Worm (Caenorhabditis elegans) whole organism, young adult: ENCODE measurements around the gene C14A4.7.

ENCODE experiments used
- T26A5.8 ChIP-seq: sonication (generic microtip); optimal IDR thresholded peaks from 2 replicates; lab custom pipeline; 2016; ENCODE audit warnings: missing genetic modification characterization, missing compliant biosample characterization
- chd-7 ChIP-seq: sonication (generic microtip); optimal IDR thresholded peaks from 2 replicates; lab custom pipeline; 2016; ENCODE audit warnings: mild to moderate bottlenecking, missing genetic modification characterization, moderate library complexity, missing compliant biosample characterization
- hlh-12 ChIP-seq: sonication (generic microtip); optimal IDR thresholded peaks from 2 replicates; lab custom pipeline; 2016; ENCODE audit warnings: missing genetic modification characterization, missing compliant biosample characterization
- lin-40 ChIP-seq: sonication (generic microtip); optimal IDR thresholded peaks from 2 replicates; lab custom pipeline; 2016; ENCODE audit warnings: missing genetic modification characterization, mild to moderate bottlenecking, missing compliant biosample characterization, missing genotype, missing genetic modification reagents
- madf-3 ChIP-seq: fragments of 200-800 bp; sonication (Bioruptor generic); IDR thresholded peaks from 2 replicates; pipeline ENCODE4 v1.3.6; 2022; ENCODE audit warnings: missing genetic modification reagents, missing genetic modification characterization, missing compliant biosample characterization
- unc-62 ChIP-seq: fragments of 150-350 bp; optimal IDR thresholded peaks from 2 replicates; lab custom pipeline; 2014; ENCODE audit warnings: missing biosample characterization, missing genetic modification reagents, missing genetic modification characterization

DNA sequence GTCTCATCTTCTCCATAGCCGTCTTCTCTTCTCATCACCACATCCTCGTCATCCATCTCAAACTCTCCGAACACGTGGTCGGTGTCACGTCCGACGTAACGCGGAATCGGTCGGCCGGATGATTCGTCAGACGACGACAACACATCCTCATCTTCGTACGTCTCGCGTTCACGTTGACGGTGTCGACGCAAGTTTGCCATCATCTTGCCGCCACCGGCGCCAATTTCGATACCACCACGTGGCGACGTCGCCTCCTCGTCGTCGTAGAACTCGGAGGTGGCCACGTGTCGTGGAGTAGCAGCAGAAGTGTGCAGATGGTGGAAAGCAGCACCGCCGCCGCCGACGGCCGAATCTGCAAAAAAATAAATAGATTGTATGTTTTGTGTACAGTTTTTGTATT is 49.1 kb downstream of the C14A4.7 start:
- no peak for TF ChIP-seq madf-3 (GFP tag; lab: Robert Waterston, UW)
- no peak for TF ChIP-seq lin-40 (tag; lab: Kevin White, UChicago)
- TF ChIP-seq T26A5.8 (tag; lab: Kevin White, UChicago), result no peak
- no peak for TF ChIP-seq unc-62 (GFP tag; lab: Kevin White, UChicago)
- no peak for TF ChIP-seq hlh-12 (tag; lab: Kevin White, UChicago)
- peak; percentile 51 for TF ChIP-seq chd-7 (tag; lab: Kevin White, UChicago)
